Fruit fly (Drosophila melanogaster): ENCODE measurements around the gene CG15536.

DNA sequence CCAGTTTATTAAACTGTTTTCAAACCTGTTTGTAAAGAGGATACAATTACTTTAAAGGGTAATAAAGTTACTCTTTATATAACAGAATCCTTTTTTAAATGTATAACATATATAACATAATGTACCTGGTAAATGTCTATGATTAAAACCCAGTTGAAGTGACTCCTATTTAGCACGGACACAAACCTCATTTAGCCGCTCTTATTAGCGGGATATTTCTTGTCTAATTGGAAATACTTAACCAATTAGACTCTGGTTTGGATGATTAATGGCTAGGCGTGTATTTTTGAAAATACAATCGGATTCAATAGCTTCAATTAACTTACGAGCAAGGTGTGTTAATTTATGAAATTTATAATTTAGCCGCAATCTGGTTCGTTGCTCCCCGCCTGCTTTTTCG, 42.1 kb upstream of the CG15536 start:
- TF ChIP-seq topi (GFP tag; optimal IDR thresholded peaks at IDR 0.05) (no peak), ss (GFP tag; optimal IDR thresholded peaks at IDR 0.05) (no peak), CG34406 (GFP tag; optimal IDR thresholded peaks at IDR 0.05) (no peak), cyc (GFP tag; optimal IDR thresholded peaks at IDR 0.05) (no peak), CG10631 (GFP tag; optimal IDR thresholded peaks at IDR 0.05) (no peak)

Data from whole organism, prepupa.